Worm (Caenorhabditis elegans) whole organism, late embryonic: ENCODE data around the gene eif-3.F.

Experiments
- ama-1 ChIP-seq: fragments of 150-350 bp; optimal IDR thresholded peaks from 2 replicates; lab custom pipeline; 2014
- ceh-14 ChIP-seq: sonication (generic microtip); optimal IDR thresholded peaks from 2 replicates; lab custom pipeline; 2016; ENCODE audit warnings: missing genotype, missing genetic modification characterization, missing compliant biosample characterization
- fkh-6 ChIP-seq: sonication (generic microtip); optimal IDR thresholded peaks from 2 replicates; lab custom pipeline; 2016; ENCODE audit warnings: missing genetic modification characterization, missing compliant biosample characterization
- gmeb-2 ChIP-seq: sonication (generic microtip); optimal IDR thresholded peaks from 2 replicates; lab custom pipeline; 2016; ENCODE audit warnings: missing genetic modification characterization, inconsistent platforms, missing compliant biosample characterization
- pha-4 ChIP-seq: fragments of 150-350 bp; optimal IDR thresholded peaks from 2 replicates; lab custom pipeline; 2018; ENCODE audit warnings: missing biosample characterization, missing genetic modification reagents, missing genetic modification characterization
- sox-2 ChIP-seq: fragments of 200-800 bp; sonication (Bioruptor generic); IDR thresholded peaks from 2 replicates; pipeline ENCODE4 v1.3.6; 2022; ENCODE audit warnings: missing genetic modification reagents, missing genetic modification characterization, missing compliant biosample characterization
- sox-4 ChIP-seq: sonication (generic microtip); optimal IDR thresholded peaks from 2 replicates; lab custom pipeline; 2017; ENCODE audit warnings: mild to moderate bottlenecking, missing genetic modification characterization, inconsistent platforms, missing compliant biosample characterization

- TF ChIP-seq ceh-14 (tag; lab: Kevin White, UChicago) = no peak
- no peak for TF ChIP-seq gmeb-2 (tag; lab: Kevin White, UChicago)
- TF ChIP-seq fkh-6 = no peak
- no peak for TF ChIP-seq sox-2
- no peak for TF ChIP-seq sox-4 (tag; lab: Kevin White, UChicago)
- TF ChIP-seq ama-1 = no peak
- TF ChIP-seq pha-4 (tag; lab: Kevin White, UChicago) = no peak
Measured at ce11 chrII:9325555-9325954, 5.9 kb upstream of the eif-3.F start.
